Worm (Caenorhabditis elegans): ENCODE measurements around the gene Y39F10C.1.

Gene Y39F10C.1

DNA sequence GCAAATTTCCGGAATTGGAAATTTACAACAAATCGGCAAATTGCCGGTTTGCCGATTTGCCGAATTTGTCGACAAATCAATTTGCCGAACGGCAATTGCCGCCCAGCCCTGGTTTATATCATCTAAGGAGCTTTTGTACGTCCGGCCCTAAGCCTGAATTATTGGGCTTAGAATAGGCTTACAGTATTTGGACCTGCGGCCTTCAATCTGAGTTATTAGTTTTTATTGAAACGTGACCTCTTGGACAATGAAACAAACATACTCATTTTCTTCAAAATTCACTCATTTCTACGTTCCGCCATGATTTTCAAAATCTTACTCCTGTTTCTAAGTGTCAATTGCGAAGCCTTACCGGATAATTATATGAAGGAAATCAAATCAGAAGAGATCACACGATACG, at the start of gene Y39F10C.1:
Gene Y39F10C.1, plus strand, starts transcription at position 301 of the 400 bp plus-strand sequence.
- no peak for TF ChIP-seq R02D3.7 (tag; optimal IDR thresholded peaks at IDR 0.05)
- no peak for TF ChIP-seq lin-39 (tag; optimal IDR thresholded peaks at IDR 0.05)
- TF ChIP-seq lin-11 (tag; optimal IDR thresholded peaks at IDR 0.05), result no peak
- TF ChIP-seq C34F6.9 (tag; optimal IDR thresholded peaks at IDR 0.05), result no peak
- TF ChIP-seq nhr-12 (tag; optimal IDR thresholded peaks at IDR 0.05), result no peak
- TF ChIP-seq nhr-6 (tag; optimal IDR thresholded peaks at IDR 0.05), result no peak
- no peak for TF ChIP-seq gmeb-1 (tag; optimal IDR thresholded peaks at IDR 0.05)
- TF ChIP-seq crh-2 (tag; optimal IDR thresholded peaks at IDR 0.05), result no peak
- no peak for TF ChIP-seq nhr-25 (tag; optimal IDR thresholded peaks at IDR 0.05)
- no peak for TF ChIP-seq zag-1 (tag; optimal IDR thresholded peaks at IDR 0.05)
- TF ChIP-seq ztf-1 (GFP tag; conservative IDR thresholded peaks at IDR 0.05), result no peak

DNA sequence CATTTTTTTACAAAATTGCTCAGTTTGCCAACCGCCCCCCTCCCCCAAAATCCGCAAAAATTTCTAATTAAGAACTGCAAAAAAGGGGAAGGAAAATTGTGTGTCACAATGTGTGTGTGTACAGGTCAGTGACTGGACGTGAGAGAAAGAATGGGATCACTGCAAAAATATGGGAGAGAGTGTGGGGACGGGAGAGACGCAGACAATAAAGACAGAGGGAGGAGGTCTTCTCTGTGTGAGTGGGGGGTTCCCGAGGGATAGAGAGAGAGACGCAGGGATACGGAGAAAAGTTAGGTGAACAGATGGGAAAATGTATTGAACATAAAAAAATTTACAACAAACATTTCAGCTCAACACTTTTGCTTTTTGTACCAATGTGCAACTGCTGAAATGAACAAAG, 49.5 kb upstream of the Y39F10C.1 start:
- TF ChIP-seq ztf-11 (tag; optimal IDR thresholded peaks at IDR 0.05), result no peak
- TF ChIP-seq nhr-237 (tag; optimal IDR thresholded peaks at IDR 0.05), result no peak
- TF ChIP-seq C34F6.9 (tag; optimal IDR thresholded peaks at IDR 0.05), result peak; percentile 46
- no peak for TF ChIP-seq ztf-4 (tag; optimal IDR thresholded peaks at IDR 0.05)
- TF ChIP-seq nhr-12 (tag; optimal IDR thresholded peaks at IDR 0.05), result no peak
- TF ChIP-seq nhr-11 (tag; optimal IDR thresholded peaks at IDR 0.05), result no peak
- TF ChIP-seq sem-4 (tag; optimal IDR thresholded peaks at IDR 0.05), result no peak
- TF ChIP-seq lin-11 (tag; optimal IDR thresholded peaks at IDR 0.05), result no peak
- peak; percentile 36 for TF ChIP-seq nhr-129 (tag; optimal IDR thresholded peaks at IDR 0.05)
- TF ChIP-seq nhr-6 (tag; optimal IDR thresholded peaks at IDR 0.05), result no peak
- no peak for TF ChIP-seq nhr-23 (tag; optimal IDR thresholded peaks at IDR 0.05)
- TF ChIP-seq gmeb-1 (tag; optimal IDR thresholded peaks at IDR 0.05), result peak; percentile 53
- TF ChIP-seq sma-3 (GFP tag; optimal IDR thresholded peaks at IDR 0.05), result peak; percentile 56
- TF ChIP-seq R02D3.7 (tag; optimal IDR thresholded peaks at IDR 0.05), result no peak
- no peak for TF ChIP-seq ceh-82 (tag; optimal IDR thresholded peaks at IDR 0.05)
- TF ChIP-seq nhr-25 (tag; optimal IDR thresholded peaks at IDR 0.05), result peak; percentile 73
- TF ChIP-seq crh-2 (tag; optimal IDR thresholded peaks at IDR 0.05), result peak; percentile 3
- TF ChIP-seq lin-13 (GFP tag; optimal IDR thresholded peaks at IDR 0.05), result no peak
- TF ChIP-seq egl-27 (tag; optimal IDR thresholded peaks at IDR 0.05), result peak; percentile 1
- no peak for TF ChIP-seq unc-39 (tag; optimal IDR thresholded peaks at IDR 0.05)
- peak; percentile 74 for TF ChIP-seq F13H6.1 (tag; optimal IDR thresholded peaks at IDR 0.05)
- TF ChIP-seq blmp-1 (tag; optimal IDR thresholded peaks at IDR 0.05; ENCODE audit: insufficient read depth), result peak; percentile 4
- peak; percentile 59 for TF ChIP-seq sma-9 (GFP tag; optimal IDR thresholded peaks at IDR 0.05)
- no peak for TF ChIP-seq sma-9 (tag; optimal IDR thresholded peaks at IDR 0.05)
- peak; percentile 63 for TF ChIP-seq fos-1 (tag; optimal IDR thresholded peaks at IDR 0.05)
- no peak for TF ChIP-seq ZK546.5 (tag; optimal IDR thresholded peaks at IDR 0.05)

DNA sequence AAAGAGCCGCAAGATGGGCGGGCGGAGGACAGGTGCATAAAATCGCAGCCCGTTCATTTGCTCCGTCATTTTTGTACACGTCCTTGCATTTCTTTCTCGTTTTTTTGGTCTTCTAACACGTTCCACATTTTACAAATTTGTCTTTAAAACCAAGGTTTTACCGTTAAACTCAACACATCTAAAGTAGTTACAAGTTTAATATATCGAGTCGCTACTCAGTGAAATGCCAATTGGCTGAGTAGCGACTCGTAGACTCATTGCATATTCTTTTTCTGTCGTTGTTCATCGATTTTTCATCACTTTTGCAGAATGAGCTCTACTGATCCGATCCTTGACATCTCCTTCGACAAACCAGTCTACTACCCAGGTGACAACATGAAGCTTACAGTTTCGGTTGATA, 48.2 kb upstream of the Y39F10C.1 start, which contains the start of gene arrd-1:
Gene arrd-1, plus strand, starts transcription at position 301 of the 400 bp plus-strand sequence.
- TF ChIP-seq egl-27 (tag; optimal IDR thresholded peaks at IDR 0.05) (no peak), ztf-4 (tag; optimal IDR thresholded peaks at IDR 0.05) (no peak), crh-2 (tag; optimal IDR thresholded peaks at IDR 0.05) (no peak), nhr-77 (tag; optimal IDR thresholded peaks at IDR 0.05) (no peak), nhr-129 (tag; optimal IDR thresholded peaks at IDR 0.05) (no peak), nhr-23 (tag; optimal IDR thresholded peaks at IDR 0.05) (no peak), alr-1 (tag; optimal IDR thresholded peaks at IDR 0.05) (no peak), nhr-10 (tag; optimal IDR thresholded peaks at IDR 0.05) (no peak), lsy-2 (tag; optimal IDR thresholded peaks at IDR 0.05) (no peak), F13H6.1 (tag; optimal IDR thresholded peaks at IDR 0.05) (no peak), nhr-6 (tag; optimal IDR thresholded peaks at IDR 0.05) (no peak), ama-1 (optimal IDR thresholded peaks at IDR 0.05) (no peak)

DNA sequence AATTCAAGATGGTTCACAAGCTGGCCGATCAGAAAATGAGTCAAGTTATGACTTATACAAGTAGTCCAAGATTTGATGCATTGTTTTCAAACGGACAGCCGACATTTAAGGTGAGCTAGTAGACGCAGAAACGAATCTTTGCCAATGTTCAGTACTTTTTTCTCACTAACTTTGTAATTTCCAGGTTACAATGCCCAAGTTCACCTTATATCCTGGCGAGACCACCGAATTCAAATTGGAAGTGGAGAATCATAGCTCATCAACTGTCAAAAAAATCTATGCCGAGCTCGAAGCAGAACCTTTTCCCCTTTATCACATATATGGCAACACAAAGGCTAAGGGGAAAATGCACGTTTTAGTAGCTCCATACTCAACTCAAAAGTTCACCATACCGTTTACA, 47.5 kb upstream of the Y39F10C.1 start:
- TF ChIP-seq alr-1 (tag; optimal IDR thresholded peaks at IDR 0.05), result no peak
- TF ChIP-seq fos-1 (tag; optimal IDR thresholded peaks at IDR 0.05), result no peak

DNA sequence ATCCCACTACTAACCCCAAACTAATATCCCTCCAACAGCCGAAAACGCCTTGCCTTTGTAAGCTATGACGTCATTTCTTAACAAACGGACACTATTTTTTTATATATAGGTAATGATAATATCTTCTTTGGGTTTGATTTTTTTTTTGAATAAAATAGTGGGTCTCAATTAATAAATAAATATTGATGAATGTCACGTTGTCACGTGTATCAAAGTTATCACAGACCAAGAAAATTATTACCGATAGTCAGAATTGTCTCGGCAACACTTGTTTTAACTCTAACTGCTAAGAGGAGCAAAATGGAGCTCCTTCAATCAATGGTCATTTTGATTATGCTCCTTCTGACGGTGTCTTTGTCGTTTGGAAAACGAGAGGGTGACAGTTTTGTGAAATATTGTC, 41.4 kb upstream of the Y39F10C.1 start, which contains the start of gene T04B8.1:
Gene T04B8.1, plus strand, starts transcription at position 301 of the 400 bp plus-strand sequence.
- no peak for TF ChIP-seq nhr-21 (tag; optimal IDR thresholded peaks at IDR 0.05)
- no peak for TF ChIP-seq Y55F3AM.14 (GFP tag; optimal IDR thresholded peaks at IDR 0.05)
- no peak for TF ChIP-seq ztf-4 (tag; optimal IDR thresholded peaks at IDR 0.05)
- no peak for TF ChIP-seq C34F6.9 (tag; optimal IDR thresholded peaks at IDR 0.05)
- TF ChIP-seq sma-9 (GFP tag; optimal IDR thresholded peaks at IDR 0.05), result no peak
- TF ChIP-seq sma-9 (tag; optimal IDR thresholded peaks at IDR 0.05), result no peak
- TF ChIP-seq blmp-1 (tag; optimal IDR thresholded peaks at IDR 0.05; ENCODE audit: insufficient read depth), result no peak
- TF ChIP-seq nhr-25 (tag; optimal IDR thresholded peaks at IDR 0.05), result no peak
- TF ChIP-seq elt-1 (tag; optimal IDR thresholded peaks at IDR 0.05), result no peak
- no peak for TF ChIP-seq lin-39 (tag; optimal IDR thresholded peaks at IDR 0.05)
- no peak for TF ChIP-seq nhr-6 (tag; optimal IDR thresholded peaks at IDR 0.05)

Measured in whole organism, L2 larva.